Worm (Caenorhabditis elegans) whole organism, L3 larva: ENCODE measurements around the gene C31H1.2.

Experiments used
- eor-1 ChIP-seq, 2 experiments: fragments of 150-350 bp; optimal IDR thresholded peaks; 2 replicates each; lab custom pipeline; 2014 to 2018; ENCODE audit warnings: missing biosample characterization in 2 of 2, missing genetic modification characterization in 2 of 2
- nfya-1 ChIP-seq: sonication (generic microtip); optimal IDR thresholded peaks from 2 replicates; lab custom pipeline; 2017; ENCODE audit warnings: missing genetic modification characterization, mild to moderate bottlenecking, missing compliant biosample characterization, antibody characterized with exemption, moderate library complexity; ENCODE audit not compliant: insufficient read depth

C31H1.2 gene

DNA sequence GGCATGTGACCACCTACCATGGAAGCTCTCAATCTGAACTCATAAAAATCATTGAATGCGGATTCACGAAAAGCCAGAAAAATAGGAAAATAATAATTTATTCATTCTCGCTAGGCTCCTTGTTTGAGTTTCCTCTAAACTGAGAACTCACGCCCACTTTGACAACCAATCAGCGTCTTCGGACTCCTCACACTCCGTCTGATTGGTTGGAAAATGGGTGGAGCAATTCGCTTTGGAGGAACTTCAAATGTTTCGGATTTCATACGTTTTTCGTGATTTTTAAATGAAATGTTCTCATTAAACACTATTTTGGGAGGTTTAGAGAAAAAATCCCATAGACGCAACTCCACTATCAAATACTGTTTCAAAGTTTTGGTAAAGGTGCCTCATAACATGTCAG, 51.8 kb downstream of the C31H1.2 start:
- peak; percentile 69 for TF ChIP-seq nfya-1 (tag; lab: Kevin White, UChicago)
- no peak for TF ChIP-seq eor-1 (tag; optimal IDR thresholded peaks at IDR 0.05; lab: Kevin White, UChicago)
